Fruit fly (Drosophila melanogaster): ENCODE results near the gene MTPAP.

dm6 chrX:1349255-1349654 lies at the start of gene MTPAP:
- no peak for TF ChIP-seq Hr78 (GFP tag; optimal IDR thresholded peaks at IDR 0.05)
- peak; percentile 11 for TF ChIP-seq Sp1 (GFP tag; optimal IDR thresholded peaks at IDR 0.05)

All from whole organism, wandering third instar larva.